Fruit fly (Drosophila melanogaster) whole organism, embryonic: ENCODE results near the gene Patj.
A peak's percentile ranks its signal among the peaks of the same experiment; 100 is the strongest.

ENCODE experiments used
- Awh ChIP-seq: fragments of 200-800 bp; sonication (Bioruptor generic); IDR thresholded peaks from 2 replicates; pipeline ENCODE4, ENCODE4 v1.3.6; 2022; ENCODE audit warnings: missing biosample characterization, missing genetic modification characterization
- Bdp1 ChIP-seq: fragments of 200-800 bp; sonication (Bioruptor generic); optimal IDR thresholded peaks from 3 replicates; lab custom pipeline; 2016; ENCODE audit warnings: missing biosample characterization, missing genetic modification characterization
- Blimp-1 ChIP-seq: fragments of 200-800 bp; sonication (Bioruptor generic); optimal IDR thresholded peaks from 3 replicates; lab custom pipeline; 2018; ENCODE audit warnings: missing biosample characterization, missing genetic modification characterization, mild to moderate bottlenecking, moderate library complexity, missing genetic modification reagents
- CG10431 ChIP-seq: fragments of 200-800 bp; sonication (Bioruptor generic); optimal IDR thresholded peaks from 3 replicates; lab custom pipeline; 2018; ENCODE audit warnings: missing biosample characterization, mild to moderate bottlenecking, missing genetic modification characterization
- CG11560 ChIP-seq: fragments of 200-800 bp; sonication (Bioruptor generic); IDR thresholded peaks from 3 replicates; pipeline ENCODE4 v1.3.6; 2022; ENCODE audit warnings: missing biosample characterization, missing genetic modification characterization
- CG12219 ChIP-seq: fragments of 200-800 bp; sonication (Bioruptor generic); optimal IDR thresholded peaks from 3 replicates; lab custom pipeline; 2018; ENCODE audit warnings: missing biosample characterization, mild to moderate bottlenecking, missing genetic modification characterization
- CG16779 ChIP-seq: fragments of 200-800 bp; sonication (Bioruptor generic); IDR thresholded peaks from 2 replicates; pipeline ENCODE4 v1.3.6; 2022; ENCODE audit warnings: missing biosample characterization, missing genetic modification characterization
- CG18262 ChIP-seq: fragments of 200-800 bp; optimal IDR thresholded peaks from 3 replicates; lab custom pipeline; 2019; ENCODE audit warnings: missing biosample characterization, mild to moderate bottlenecking, missing genetic modification characterization, moderate library complexity
- CG2199 ChIP-seq: fragments of 200-800 bp; sonication (Bioruptor generic); IDR thresholded peaks from 3 replicates; pipeline ENCODE4 v1.3.6; 2022; ENCODE audit warnings: missing biosample characterization, missing genetic modification characterization
- CG30403 ChIP-seq: fragments of 200-800 bp; sonication (Bioruptor generic); optimal IDR thresholded peaks from 3 replicates; lab custom pipeline; 2016; ENCODE audit warnings: missing biosample characterization, missing genetic modification characterization
- CG32532 ChIP-seq: fragments of 200-800 bp; sonication (Bioruptor generic); IDR thresholded peaks from 2 replicates; pipeline ENCODE4 v1.3.6; 2022; ENCODE audit warnings: missing biosample characterization, missing genetic modification characterization
- CG4820 ChIP-seq: fragments of 200-800 bp; sonication (Bioruptor generic); optimal IDR thresholded peaks from 3 replicates; lab custom pipeline; 2016; ENCODE audit warnings: missing biosample characterization, missing genetic modification characterization
- CG6813 ChIP-seq: fragments of 200-800 bp; sonication (Bioruptor generic); optimal IDR thresholded peaks from 2 replicates; lab custom pipeline; 2017; ENCODE audit warnings: missing biosample characterization, missing genetic modification characterization, mild to moderate bottlenecking, moderate library complexity, missing genetic modification reagents
- CG8478 ChIP-seq: fragments of >200 bp; optimal IDR thresholded peaks from 2 replicates; lab custom pipeline; 2018
- CG8765 ChIP-seq: fragments of 200-800 bp; sonication (Bioruptor generic); IDR thresholded peaks from 2 replicates; pipeline ENCODE4 v1.3.6; 2022; ENCODE audit warnings: missing biosample characterization, missing genetic modification characterization
- CG9609 ChIP-seq: fragments of 200-800 bp; sonication (Bioruptor generic); optimal IDR thresholded peaks from 3 replicates; lab custom pipeline; 2016; ENCODE audit warnings: missing biosample characterization, missing genetic modification characterization
- CG9817 ChIP-seq: fragments of 200-800 bp; sonication (Bioruptor generic); optimal IDR thresholded peaks from 2 replicates; lab custom pipeline; 2018; ENCODE audit warnings: missing biosample characterization, mild to moderate bottlenecking, missing genetic modification characterization, moderate library complexity
- CHES-1-like ChIP-seq: fragments of 200-800 bp; sonication (Bioruptor generic); optimal IDR thresholded peaks from 2 replicates; lab custom pipeline; 2016; ENCODE audit warnings: missing biosample characterization, missing genetic modification characterization
- Dll ChIP-seq: fragments of 200-800 bp; sonication (Bioruptor generic); IDR thresholded peaks from 4 replicates; pipeline ENCODE4 v1.3.6; 2022; ENCODE audit warnings: missing biosample characterization, missing genetic modification characterization; ENCODE audit not compliant: partially characterized antibody
- Dp ChIP-seq: fragments of 200-800 bp; sonication (Bioruptor generic); optimal IDR thresholded peaks from 2 replicates; lab custom pipeline; 2018; ENCODE audit warnings: missing biosample characterization, mild to moderate bottlenecking, missing genetic modification characterization, moderate library complexity
- HLHmδ ChIP-seq: fragments of 200-800 bp; sonication (Bioruptor generic); optimal IDR thresholded peaks from 2 replicates; lab custom pipeline; 2018; ENCODE audit warnings: missing biosample characterization, mild to moderate bottlenecking, missing genetic modification characterization, moderate library complexity
- Hey ChIP-seq: fragments of 200-800 bp; sonication (Bioruptor generic); optimal IDR thresholded peaks from 3 replicates; lab custom pipeline; 2018; ENCODE audit warnings: missing biosample characterization, mild to moderate bottlenecking, missing genetic modification characterization
- HmgD ChIP-seq: fragments of 200-800 bp; sonication (Bioruptor generic); optimal IDR thresholded peaks from 3 replicates; lab custom pipeline; 2016; ENCODE audit warnings: missing biosample characterization, missing genetic modification characterization
- Lhr ChIP-seq: fragments of 200-800 bp; sonication (Bioruptor generic); optimal IDR thresholded peaks from 3 replicates; lab custom pipeline; 2017; ENCODE audit warnings: mild to moderate bottlenecking, missing biosample characterization, missing genetic modification reagents, missing genetic modification characterization
- Max ChIP-seq: fragments of 200-800 bp; sonication (Bioruptor generic); optimal IDR thresholded peaks from 2 replicates; lab custom pipeline; 2016; ENCODE audit warnings: missing biosample characterization, mild to moderate bottlenecking, missing genetic modification characterization
- NK7.1 ChIP-seq: fragments of 200-800 bp; sonication (Bioruptor generic); optimal IDR thresholded peaks from 3 replicates; lab custom pipeline; 2016; ENCODE audit warnings: missing biosample characterization, missing genetic modification characterization
- Nf-YA ChIP-seq: fragments of 200-800 bp; sonication (Bioruptor generic); IDR thresholded peaks from 2 replicates; pipeline ENCODE4 v1.3.6; 2022; ENCODE audit warnings: missing biosample characterization, missing genetic modification characterization
- Oaz ChIP-seq: fragments of 200-800 bp; sonication (Bioruptor generic); IDR thresholded peaks from 2 replicates; pipeline ENCODE4 v1.3.6; 2022; ENCODE audit warnings: missing biosample characterization, missing genetic modification characterization
- Scr ChIP-seq: fragments of 200-800 bp; sonication (Bioruptor generic); IDR thresholded peaks from 2 replicates; pipeline ENCODE4 v1.3.6; 2022; ENCODE audit warnings: missing biosample characterization, missing genetic modification characterization; ENCODE audit not compliant: partially characterized antibody
- Spps ChIP-seq: fragments of 200-800 bp; sonication (Bioruptor generic); optimal IDR thresholded peaks from 2 replicates; lab custom pipeline; 2018; ENCODE audit warnings: missing biosample characterization, mild to moderate bottlenecking, missing genetic modification characterization
- ap ChIP-seq: fragments of 200-800 bp; sonication (Bioruptor generic); IDR thresholded peaks from 2 replicates; pipeline ENCODE4 v1.3.6; 2022; ENCODE audit warnings: missing biosample characterization, missing genetic modification characterization
- bowl ChIP-seq: fragments of 200-800 bp; sonication (Bioruptor generic); IDR thresholded peaks from 2 replicates; pipeline ENCODE4 v1.3.6; 2022; ENCODE audit warnings: missing biosample characterization, missing genetic modification characterization
- chn ChIP-seq: fragments of 200-800 bp; sonication (Bioruptor generic); optimal IDR thresholded peaks from 2 replicates; lab custom pipeline; 2016; ENCODE audit warnings: missing biosample characterization, missing genetic modification characterization
- dpn ChIP-seq, 2 experiments: fragments of 200-800 bp; sonication (Bioruptor generic); optimal IDR thresholded peaks; 3 replicates each; lab custom pipeline; 2016; ENCODE audit warnings: missing biosample characterization in 2 of 2, missing genetic modification characterization in 2 of 2
- gfzf ChIP-seq: fragments of 200-800 bp; sonication (Bioruptor generic); optimal IDR thresholded peaks from 2 replicates; lab custom pipeline; 2016; ENCODE audit warnings: missing biosample characterization, mild to moderate bottlenecking, missing genetic modification characterization, moderate library complexity
- hb ChIP-seq: fragments of 200-800 bp; sonication (Bioruptor generic); IDR thresholded peaks from 3 replicates; pipeline ENCODE4 v1.3.6; 2022; ENCODE audit warnings: missing biosample characterization, missing genetic modification characterization; ENCODE audit not compliant: partially characterized antibody
- kay ChIP-seq: fragments of 200-800 bp; sonication (Bioruptor generic); optimal IDR thresholded peaks from 2 replicates; lab custom pipeline; 2016; ENCODE audit warnings: missing biosample characterization, missing genetic modification characterization
- lilli ChIP-seq: fragments of 200-800 bp; sonication (Bioruptor generic); optimal IDR thresholded peaks from 3 replicates; lab custom pipeline; 2016; ENCODE audit warnings: missing biosample characterization, missing genetic modification characterization
- mirr ChIP-seq: fragments of 200-800 bp; sonication (Bioruptor generic); optimal IDR thresholded peaks from 3 replicates; lab custom pipeline; 2018; ENCODE audit warnings: missing biosample characterization, mild to moderate bottlenecking, missing genetic modification characterization
- nerfin-2 ChIP-seq: fragments of 200-800 bp; sonication (Bioruptor generic); IDR thresholded peaks from 2 replicates; pipeline ENCODE4 v1.3.6; 2022; ENCODE audit warnings: missing biosample characterization, missing genetic modification characterization; ENCODE audit not compliant: partially characterized antibody
- pb ChIP-seq: fragments of 200-800 bp; sonication (Bioruptor generic); optimal IDR thresholded peaks from 3 replicates; lab custom pipeline; 2016; ENCODE audit warnings: missing biosample characterization, missing genetic modification characterization
- pho ChIP-seq: fragments of 200-800 bp; sonication (Bioruptor generic); optimal IDR thresholded peaks from 2 replicates; lab custom pipeline; 2016; ENCODE audit warnings: missing biosample characterization, missing genetic modification characterization
- phol ChIP-seq: fragments of 200-800 bp; sonication (Bioruptor generic); optimal IDR thresholded peaks from 3 replicates; lab custom pipeline; 2018; ENCODE audit warnings: missing biosample characterization, mild to moderate bottlenecking, missing genetic modification characterization, moderate library complexity
- pzg ChIP-seq: fragments of 200-800 bp; sonication (Bioruptor generic); optimal IDR thresholded peaks from 3 replicates; lab custom pipeline; 2018; ENCODE audit warnings: missing biosample characterization, mild to moderate bottlenecking, missing genetic modification characterization, moderate library complexity
- salm ChIP-seq: fragments of 200-800 bp; sonication (Bioruptor generic); optimal IDR thresholded peaks from 2 replicates; lab custom pipeline; 2018; ENCODE audit warnings: missing biosample characterization, mild to moderate bottlenecking, missing genetic modification characterization
- sc ChIP-seq, 3 experiments: fragments of >200 bp in 2 of 3; fragments of 200-800 bp in 1 of 3; sonication (Bioruptor generic) in 1 of 3; optimal IDR thresholded peaks; 2 replicates in 2 of 3; 3 replicates in 1 of 3; lab custom pipeline; 2017; ENCODE audit warnings: mild to moderate bottlenecking in 1 of 3, missing biosample characterization in 1 of 3, missing genetic modification characterization in 1 of 3, missing genetic modification reagents in 1 of 3
- shn ChIP-seq: fragments of 200-800 bp; sonication (Bioruptor generic); optimal IDR thresholded peaks from 3 replicates; lab custom pipeline; 2016; ENCODE audit warnings: missing biosample characterization, missing genetic modification characterization
- tio ChIP-seq: fragments of 200-800 bp; sonication (Bioruptor generic); optimal IDR thresholded peaks from 2 replicates; lab custom pipeline; 2017; ENCODE audit warnings: missing biosample characterization, missing genetic modification characterization, inconsistent platforms

Gene Patj

DNA sequence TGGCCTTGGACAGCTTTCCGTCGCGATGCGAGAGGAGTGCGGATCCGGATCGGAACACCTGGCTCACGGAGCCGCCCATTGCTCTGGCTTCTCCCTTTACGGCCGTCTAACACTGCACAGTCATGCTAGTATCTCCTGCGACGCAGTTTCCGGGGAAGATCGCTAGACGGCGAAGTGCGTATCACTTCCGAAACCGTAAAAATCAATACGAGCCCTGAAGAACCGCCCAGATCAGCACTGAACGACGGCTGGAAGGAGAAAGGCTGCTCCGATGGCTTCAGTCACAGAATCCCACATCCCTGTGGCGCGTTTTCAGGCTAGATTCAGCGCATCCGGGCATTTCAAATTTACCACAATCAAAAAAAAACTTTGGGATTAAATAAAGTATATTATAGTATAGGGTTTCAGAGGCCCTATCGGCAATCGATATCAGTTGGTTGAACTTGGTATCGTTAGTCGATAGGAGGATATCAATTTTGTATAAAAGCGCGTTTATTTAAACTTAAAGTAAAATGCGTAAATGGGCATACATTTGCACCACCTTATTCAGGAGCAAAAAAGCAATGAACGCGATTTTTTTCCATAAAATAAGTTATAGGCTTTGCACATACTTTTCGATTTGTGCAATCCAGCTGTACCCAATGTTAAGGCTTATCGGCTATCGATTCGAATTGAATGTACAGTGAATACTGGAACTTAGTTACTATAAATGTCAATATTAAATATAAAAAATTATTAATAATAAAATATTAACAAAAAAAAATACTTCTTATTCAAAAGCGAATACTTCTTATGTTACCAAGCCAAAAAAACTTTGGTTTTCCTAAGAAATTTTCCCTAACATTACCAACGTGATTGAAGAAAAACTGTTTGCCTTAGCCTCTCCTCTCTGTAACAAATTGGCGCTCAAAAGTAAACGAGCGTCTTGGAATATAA, 23.6 kb upstream of the Patj start, which contains the start of the genes CG13933 and PolD2 (continued):
- no peak for TF ChIP-seq Lhr (GFP tag; lab: Kevin White, UChicago)
- TF ChIP-seq Scr (GFP tag; lab: Robert Waterston, UW) = peak; percentile 83
- TF ChIP-seq bowl (GFP tag; lab: Robert Waterston, UW) = peak; percentile 99
- TF ChIP-seq CG8478 (lab: Kevin White, UChicago) = no peak
- TF ChIP-seq Dp (GFP tag; lab: Kevin White, UChicago) = peak; percentile 68
- TF ChIP-seq nerfin-2 (GFP tag; lab: Robert Waterston, UW) = peak; percentile 95
- peak; percentile 93 for TF ChIP-seq CG12219 (GFP tag; lab: Kevin White, UChicago)
- peak; percentile 89 for TF ChIP-seq CG2199 (GFP tag; lab: Robert Waterston, UW)
- TF ChIP-seq Oaz (GFP tag; lab: Robert Waterston, UW) = peak; percentile 96
- TF ChIP-seq Awh (GFP tag; lab: Robert Waterston, UW) = peak; percentile 93
- TF ChIP-seq Hey = no peak
- TF ChIP-seq gfzf (GFP tag; lab: Kevin White, UChicago) = no peak
- TF ChIP-seq Bdp1 (GFP tag; lab: Kevin White, UChicago) = peak; percentile 63
- TF ChIP-seq CG32532 (GFP tag; lab: Robert Waterston, UW) = peak; percentile 99
- TF ChIP-seq chn (GFP tag; lab: Kevin White, UChicago) = peak; percentile 86
- peak; percentile 90 for TF ChIP-seq hb (GFP tag; lab: Robert Waterston, UW)
- TF ChIP-seq HLHmδ = no peak
- TF ChIP-seq sc (optimal IDR thresholded peaks at IDR 0.05; lab: Kevin White, UChicago) = no peak
- peak; percentile 96 for TF ChIP-seq sc (GFP tag; optimal IDR thresholded peaks at IDR 0.05; lab: Kevin White, UChicago)
- peak; percentile 23 for TF ChIP-seq shn
- no peak for TF ChIP-seq NK7.1 (GFP tag; lab: Kevin White, UChicago)
- TF ChIP-seq Dll (GFP tag; lab: Robert Waterston, UW) = peak; percentile 80
- TF ChIP-seq tio = no peak
- peak; percentile 71 for TF ChIP-seq CG4820 (GFP tag; lab: Kevin White, UChicago)
- TF ChIP-seq phol = peak; percentile 88
- peak; percentile 53 to 98 for TF ChIP-seq dpn (GFP tag; optimal IDR thresholded peaks at IDR 0.05; lab: Kevin White, UChicago)
- peak; percentile 90 for TF ChIP-seq CG8765
- peak; percentile 92 for TF ChIP-seq Nf-YA (GFP tag; lab: Robert Waterston, UW)
- TF ChIP-seq CG16779 = peak; percentile 81
- peak; percentile 93 for TF ChIP-seq kay (GFP tag; lab: Kevin White, UChicago)
- TF ChIP-seq pzg (GFP tag; lab: Kevin White, UChicago) = peak; percentile 23
- no peak for TF ChIP-seq mirr
- TF ChIP-seq CG6813 (GFP tag; lab: Kevin White, UChicago) = peak; percentile 82
- no peak for TF ChIP-seq Blimp-1
- peak; percentile 83 for TF ChIP-seq CG11560 (tag; lab: Robert Waterston, UW)
- no peak for TF ChIP-seq pb (GFP tag; lab: Kevin White, UChicago)
- peak; percentile 99 for TF ChIP-seq ap (GFP tag; lab: Robert Waterston, UW)
- peak; percentile 80 for TF ChIP-seq CG9609 (GFP tag; lab: Kevin White, UChicago)
- peak; percentile 92 for TF ChIP-seq CG30403
- TF ChIP-seq CG10431 (GFP tag; lab: Kevin White, UChicago) = peak; percentile 93
- peak; percentile 94 for TF ChIP-seq lilli
- TF ChIP-seq HmgD (GFP tag; lab: Kevin White, UChicago) = peak; percentile 29
- TF ChIP-seq CG18262 = peak; percentile 95
- peak; percentile 97 for TF ChIP-seq CG9817 (tag; lab: Kevin White, UChicago)
- peak; percentile 79 for TF ChIP-seq CHES-1-like (GFP tag; lab: Kevin White, UChicago)
- peak; percentile 74 for TF ChIP-seq Max (GFP tag; lab: Kevin White, UChicago)
- peak; percentile 96 for TF ChIP-seq salm
- peak; percentile 75 for TF ChIP-seq Spps (tag; lab: Kevin White, UChicago)
- TF ChIP-seq pho (GFP tag; lab: Kevin White, UChicago) = peak; percentile 69
